Fruit fly (Drosophila melanogaster) whole organism, adult: ENCODE results near the gene NijC.

ENCODE experiments used
- CG11617 ChIP-seq: fragments of 200-800 bp; sonication (Bioruptor generic); optimal IDR thresholded peaks from 2 replicates; lab custom pipeline; 2017; ENCODE audit warnings: mild to moderate bottlenecking, missing biosample characterization, missing genetic modification reagents, missing genetic modification characterization
- CG12768 ChIP-seq: fragments of 200-800 bp; sonication (Bioruptor generic); optimal IDR thresholded peaks from 2 replicates; lab custom pipeline; 2017; ENCODE audit warnings: missing biosample characterization, missing genetic modification characterization, mild to moderate bottlenecking, moderate library complexity, missing genetic modification reagents
- CG14711 ChIP-seq: fragments of 200-800 bp; sonication (Bioruptor generic); optimal IDR thresholded peaks from 2 replicates; lab custom pipeline; 2018; ENCODE audit warnings: missing biosample characterization, mild to moderate bottlenecking, missing genetic modification characterization, moderate library complexity
- CG1620 ChIP-seq: fragments of 200-800 bp; sonication (Bioruptor generic); optimal IDR thresholded peaks from 2 replicates; lab custom pipeline; 2016; ENCODE audit warnings: missing biosample characterization, missing genetic modification characterization
- CG33017 ChIP-seq: fragments of 200-800 bp; sonication (Bioruptor generic); optimal IDR thresholded peaks from 2 replicates; lab custom pipeline; 2018; ENCODE audit warnings: missing biosample characterization, mild to moderate bottlenecking, missing genetic modification characterization, moderate library complexity
- CG5204 ChIP-seq: fragments of 200-800 bp; sonication (Bioruptor generic); optimal IDR thresholded peaks from 2 replicates; lab custom pipeline; 2016; ENCODE audit warnings: missing biosample characterization, missing genetic modification characterization
- CG7045 ChIP-seq: fragments of 200-800 bp; sonication (Bioruptor generic); optimal IDR thresholded peaks from 2 replicates; lab custom pipeline; 2017; ENCODE audit warnings: missing biosample characterization, mild to moderate bottlenecking, missing genetic modification characterization
- CG7101 ChIP-seq: fragments of 200-800 bp; sonication (Bioruptor generic); optimal IDR thresholded peaks from 2 replicates; lab custom pipeline; 2018; ENCODE audit warnings: missing biosample characterization, mild to moderate bottlenecking, missing genetic modification characterization, moderate library complexity
- Clk ChIP-seq: fragments of 200-800 bp; sonication (Bioruptor generic); optimal IDR thresholded peaks from 2 replicates; lab custom pipeline; 2017; ENCODE audit warnings: missing biosample characterization, missing genetic modification characterization
- Crg-1 ChIP-seq: fragments of 200-800 bp; sonication (Bioruptor generic); optimal IDR thresholded peaks from 2 replicates; lab custom pipeline; 2016; ENCODE audit warnings: missing biosample characterization, missing genetic modification characterization
- Hr96 ChIP-seq: fragments of 200-800 bp; sonication (Bioruptor generic); optimal IDR thresholded peaks from 2 replicates; lab custom pipeline; 2016; ENCODE audit warnings: missing biosample characterization, missing genetic modification characterization
- Mnt ChIP-seq: fragments of 200-800 bp; sonication (Bioruptor generic); optimal IDR thresholded peaks from 2 replicates; lab custom pipeline; 2016; ENCODE audit warnings: missing biosample characterization, mild to moderate bottlenecking, missing genetic modification characterization
- bab1 ChIP-seq: fragments of 200-800 bp; sonication (Bioruptor generic); optimal IDR thresholded peaks from 3 replicates; lab custom pipeline; 2019; ENCODE audit warnings: missing biosample characterization, mild to moderate bottlenecking, missing genetic modification characterization, moderate library complexity
- cic ChIP-seq: fragments of 200-800 bp; sonication (Bioruptor generic); optimal IDR thresholded peaks from 2 replicates; lab custom pipeline; 2017; ENCODE audit warnings: missing biosample characterization, mild to moderate bottlenecking, missing genetic modification characterization, moderate library complexity
- cnc ChIP-seq, 2 experiments: fragments of >200 bp; optimal IDR thresholded peaks; 2 replicates each; lab custom pipeline; 2017
- kay ChIP-seq: fragments of 200-800 bp; sonication (Bioruptor generic); peaks from one replicate; lab custom pipeline; 2016; ENCODE audit warnings: missing biosample characterization, missing genetic modification characterization, borderline replicate concordance
- ovo ChIP-seq: fragments of 200-800 bp; sonication (Bioruptor generic); optimal IDR thresholded peaks from 2 replicates; lab custom pipeline; 2016; ENCODE audit warnings: missing biosample characterization, missing genetic modification characterization
- pad ChIP-seq: fragments of 200-800 bp; sonication (Bioruptor generic); optimal IDR thresholded peaks from 3 replicates; lab custom pipeline; 2017; ENCODE audit warnings: missing biosample characterization, missing genetic modification characterization, mild to moderate bottlenecking, moderate library complexity, missing genetic modification reagents
- tj ChIP-seq: fragments of 200-800 bp; sonication (Bioruptor generic); optimal IDR thresholded peaks from 3 replicates; lab custom pipeline; 2017; ENCODE audit warnings: missing biosample characterization, mild to moderate bottlenecking, missing genetic modification characterization, moderate library complexity
- toe ChIP-seq: fragments of 200-800 bp; sonication (Bioruptor generic); optimal IDR thresholded peaks from 2 replicates; lab custom pipeline; 2016; ENCODE audit warnings: missing biosample characterization, missing genetic modification characterization

Gene NijC

DNA sequence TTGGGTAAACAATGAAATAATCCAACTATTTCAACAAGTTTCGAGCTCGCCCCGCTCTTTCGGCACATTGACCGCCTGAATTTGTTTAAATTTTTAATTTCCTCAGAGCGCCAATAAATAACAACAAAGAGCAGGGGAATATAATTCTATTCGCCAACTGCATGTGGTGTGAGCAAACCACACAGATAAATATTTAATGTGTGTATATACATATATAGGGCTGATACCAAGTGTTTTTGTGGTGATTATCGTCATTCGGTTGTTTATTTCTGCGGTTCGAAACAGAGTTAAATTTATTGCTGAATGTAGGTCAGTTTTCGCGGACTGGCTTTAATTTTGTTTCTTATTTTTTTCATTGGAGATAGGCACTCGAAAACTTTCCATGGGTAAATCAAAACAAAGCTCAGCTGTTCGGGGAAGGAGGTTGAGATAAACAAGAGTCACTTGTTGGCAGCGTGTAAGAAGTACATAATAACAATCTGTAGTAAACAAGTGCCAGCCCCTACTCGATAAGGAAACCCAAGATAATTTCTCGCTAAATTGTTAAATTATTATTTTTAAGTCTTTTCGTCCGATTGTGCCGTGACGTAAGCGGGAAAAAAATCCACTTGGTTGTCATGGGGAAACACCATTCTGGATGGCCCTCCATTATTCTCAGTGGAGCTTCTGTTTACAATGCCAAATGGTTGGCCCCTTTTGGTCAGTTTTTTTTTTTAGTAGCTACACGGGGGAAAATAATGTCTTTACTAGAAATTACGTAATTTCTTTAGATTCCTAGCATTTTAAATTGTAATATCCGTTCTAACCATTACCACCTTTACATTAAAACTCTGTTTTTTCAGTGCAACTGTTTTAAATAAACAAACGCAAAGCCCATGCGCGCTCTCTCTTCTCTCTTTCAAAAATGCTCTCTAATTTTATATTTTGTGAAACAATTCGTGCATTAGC is 22.9 kb downstream of the NijC start:
- no peak for TF ChIP-seq pad (GFP tag; lab: Kevin White, UChicago)
- no peak for TF ChIP-seq Mnt (GFP tag; lab: Kevin White, UChicago)
- TF ChIP-seq CG7045 (GFP tag; lab: Kevin White, UChicago), result peak; percentile 52
- no peak for TF ChIP-seq ovo
- no peak for TF ChIP-seq Hr96 (GFP tag; lab: Kevin White, UChicago)
- TF ChIP-seq toe (GFP tag; lab: Kevin White, UChicago), result peak; percentile 51
- TF ChIP-seq CG12768, result peak; percentile 7
- no peak for TF ChIP-seq CG1620
- TF ChIP-seq CG33017 (tag; lab: Kevin White, UChicago), result peak; percentile 62
- no peak for TF ChIP-seq cnc (optimal IDR thresholded peaks at IDR 0.05; lab: Kevin White, UChicago)
- TF ChIP-seq CG14711, result peak; percentile 43
- no peak for TF ChIP-seq CG5204
- TF ChIP-seq cic (GFP tag; lab: Kevin White, UChicago), result peak; percentile 88
- peak; percentile 92 for TF ChIP-seq kay
- no peak for TF ChIP-seq bab1 (GFP tag; lab: Kevin White, UChicago)
- no peak for TF ChIP-seq Crg-1 (GFP tag; lab: Kevin White, UChicago)
- peak; percentile 14 for TF ChIP-seq CG7101
- TF ChIP-seq CG11617 (GFP tag; lab: Kevin White, UChicago), result peak; percentile 33
- TF ChIP-seq tj (GFP tag; lab: Kevin White, UChicago), result no peak
- TF ChIP-seq Clk (GFP tag; lab: Kevin White, UChicago), result no peak

DNA sequence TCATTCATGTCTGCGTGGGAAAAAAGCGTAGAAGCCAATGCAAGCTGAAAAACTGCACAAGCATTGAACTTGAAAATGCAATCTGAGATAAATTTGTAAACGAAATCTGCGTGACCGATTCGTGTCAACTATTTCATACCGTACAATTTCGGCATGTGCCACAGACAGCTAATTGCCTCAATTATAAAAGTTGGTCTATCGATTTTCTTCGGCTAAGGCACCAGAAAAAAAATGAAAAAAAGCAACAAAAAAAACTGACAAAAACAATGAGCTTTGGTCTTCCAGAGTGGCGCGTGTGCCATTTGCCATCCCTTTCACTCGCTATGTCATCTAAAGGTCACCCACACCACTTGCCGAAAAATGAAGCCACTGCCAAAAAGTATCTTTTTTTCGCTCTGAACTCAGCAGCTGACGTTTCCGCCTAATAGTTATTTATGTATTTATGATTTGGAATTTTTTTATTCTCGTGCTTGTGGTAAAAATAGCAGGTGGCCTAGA is 23.7 kb downstream of the NijC start:
- TF ChIP-seq CG11617 (GFP tag; lab: Kevin White, UChicago) (no peak), CG33017 (tag; lab: Kevin White, UChicago) (no peak), pad (GFP tag; lab: Kevin White, UChicago) (no peak), CG7045 (GFP tag; lab: Kevin White, UChicago) (no peak), Mnt (GFP tag; lab: Kevin White, UChicago) (no peak), ovo (no peak)

DNA sequence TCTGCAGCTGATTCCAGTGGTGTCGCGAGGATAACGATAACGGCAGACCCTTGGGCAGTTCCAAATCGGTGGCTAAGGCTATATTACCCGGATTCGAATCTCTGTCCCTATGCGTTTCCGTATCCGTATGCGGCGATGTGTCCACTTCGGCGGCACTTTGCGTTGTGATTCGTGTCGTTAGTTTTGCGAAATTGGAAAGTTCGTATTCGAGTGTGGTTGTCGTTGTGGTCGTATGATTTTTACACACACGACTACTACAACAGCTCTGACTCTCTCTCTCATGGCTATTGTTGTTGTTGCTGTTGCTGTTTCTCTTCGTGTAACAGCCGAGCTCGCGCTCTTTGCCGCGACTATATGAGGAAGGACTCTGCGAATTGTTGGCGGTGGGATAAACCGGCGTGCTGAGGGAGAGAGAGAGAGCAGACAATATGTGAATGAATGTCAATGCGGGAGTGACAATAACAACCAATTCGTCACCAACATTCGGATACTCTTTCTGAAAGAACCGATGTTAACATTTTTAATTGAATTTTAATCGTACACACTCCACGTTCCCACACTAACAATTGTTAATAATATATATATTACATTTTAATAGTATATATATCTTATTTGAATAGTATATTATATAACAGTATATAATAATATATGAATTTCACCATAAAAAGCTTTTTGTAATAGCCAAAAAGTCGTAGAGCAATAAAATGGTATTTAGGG is 24.9 kb downstream of the NijC start:
- TF ChIP-seq CG7101 (peak; percentile 53), CG12768 (peak; percentile 63), Clk (GFP tag; lab: Kevin White, UChicago) (no peak), CG33017 (tag; lab: Kevin White, UChicago) (peak; percentile 71), bab1 (GFP tag; lab: Kevin White, UChicago) (peak; percentile 48), cnc (optimal IDR thresholded peaks at IDR 0.05; lab: Kevin White, UChicago) (no peak), Crg-1 (GFP tag; lab: Kevin White, UChicago) (peak; percentile 65), CG7045 (GFP tag; lab: Kevin White, UChicago) (peak; percentile 4), CG1620 (peak; percentile 11), tj (GFP tag; lab: Kevin White, UChicago) (peak; percentile 54), ovo (peak; percentile 43), cic (GFP tag; lab: Kevin White, UChicago) (peak; percentile 86), CG14711 (peak; percentile 48), Mnt (GFP tag; lab: Kevin White, UChicago) (peak; percentile 57), CG5204 (no peak), CG11617 (GFP tag; lab: Kevin White, UChicago) (no peak), Hr96 (GFP tag; lab: Kevin White, UChicago) (peak; percentile 29), kay (peak; percentile 92), pad (GFP tag; lab: Kevin White, UChicago) (peak; percentile 5), toe (GFP tag; lab: Kevin White, UChicago) (peak; percentile 21)

DNA sequence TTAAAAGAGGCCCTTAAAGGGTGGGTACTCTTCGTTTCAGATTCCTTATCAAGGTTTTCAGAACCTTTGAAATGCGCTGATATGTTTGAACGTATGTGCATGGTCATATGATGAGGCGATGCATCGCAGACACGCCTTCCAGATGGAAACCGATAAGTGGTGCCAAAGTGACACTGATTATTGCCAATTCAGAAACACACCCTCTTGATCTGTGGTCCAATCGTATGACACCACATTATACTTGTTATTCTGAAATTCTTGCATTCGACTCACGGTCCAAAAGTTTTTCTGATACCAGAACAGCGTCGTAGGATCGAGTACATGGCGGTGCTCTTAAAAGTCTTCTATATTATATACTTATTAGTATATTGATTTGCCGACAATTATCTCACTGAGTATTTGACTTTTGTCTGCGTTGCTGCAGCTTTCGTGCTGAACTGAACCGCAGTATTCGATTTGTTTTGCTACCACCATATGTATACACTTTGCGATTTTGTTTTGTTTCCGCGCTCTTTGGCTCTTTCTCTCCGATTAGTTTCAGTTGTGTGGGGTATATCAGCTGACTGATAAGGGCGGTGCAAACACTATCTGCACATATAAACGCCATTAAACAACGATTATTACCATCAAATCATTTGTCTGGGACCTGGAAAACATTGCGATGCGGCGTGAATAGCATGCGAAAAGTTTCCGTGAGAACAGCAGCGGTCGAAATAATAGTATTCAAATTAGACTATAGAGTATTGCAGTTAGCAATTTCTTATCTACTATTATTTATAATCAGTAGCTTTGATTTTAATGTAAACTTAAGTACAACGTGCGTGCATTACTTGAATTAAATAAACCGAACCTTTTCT is 25.6 kb downstream of the NijC start:
- peak; percentile 23 for TF ChIP-seq CG5204
- peak; percentile 94 for TF ChIP-seq kay
- no peak for TF ChIP-seq tj (GFP tag; lab: Kevin White, UChicago)
- TF ChIP-seq cic (GFP tag; lab: Kevin White, UChicago), result peak; percentile 70
- TF ChIP-seq toe (GFP tag; lab: Kevin White, UChicago), result no peak
- no peak for TF ChIP-seq ovo
- peak; percentile 26 for TF ChIP-seq Mnt (GFP tag; lab: Kevin White, UChicago)
- no peak for TF ChIP-seq CG33017 (tag; lab: Kevin White, UChicago)
- TF ChIP-seq bab1 (GFP tag; lab: Kevin White, UChicago), result no peak
- TF ChIP-seq pad (GFP tag; lab: Kevin White, UChicago), result no peak
- TF ChIP-seq Hr96 (GFP tag; lab: Kevin White, UChicago), result peak; percentile 14
- no peak for TF ChIP-seq CG14711
- TF ChIP-seq Crg-1 (GFP tag; lab: Kevin White, UChicago), result no peak
